Worm (Caenorhabditis elegans) whole organism, L4 larva: ENCODE measurements around the gene C23H5.11.

Experiments used
- D1046.2 ChIP-seq: fragments of 200-800 bp; sonication (Bioruptor generic); IDR thresholded peaks from 2 replicates; pipeline ENCODE4 v1.3.6; 2022; ENCODE audit warnings: missing genetic modification characterization, missing compliant biosample characterization
- F10B5.3 ChIP-seq: sonication (generic microtip); optimal IDR thresholded peaks from 2 replicates; lab custom pipeline; 2016; ENCODE audit warnings: mild to moderate bottlenecking, missing genetic modification characterization, missing compliant biosample characterization
- F26F4.8 ChIP-seq: fragments of 200-800 bp; sonication (Bioruptor generic); conservative IDR thresholded peaks from 2 replicates; pipeline ENCODE4 v1.3.6; 2022; ENCODE audit warnings: missing genetic modification characterization, missing compliant biosample characterization
- T20F7.1 ChIP-seq: fragments of 200-800 bp; sonication (Bioruptor generic); optimal IDR thresholded peaks from 2 replicates; lab custom pipeline; 2018; ENCODE audit warnings: mild to moderate bottlenecking, missing genetic modification characterization, missing compliant biosample characterization
- Y48G9A.11 ChIP-seq: fragments of 200-800 bp; sonication (Bioruptor generic); IDR thresholded peaks from 2 replicates; pipeline ENCODE4 v1.3.6; 2022; ENCODE audit warnings: missing genetic modification reagents, missing genetic modification characterization, missing compliant biosample characterization
- Y75B8A.6 ChIP-seq: fragments of 200-800 bp; sonication (Bioruptor generic); IDR thresholded peaks from 2 replicates; pipeline ENCODE4 v1.3.6; 2022; ENCODE audit warnings: missing genetic modification reagents, missing genetic modification characterization, missing compliant biosample characterization
- ZK337.2 ChIP-seq: fragments of 200-800 bp; sonication (Bioruptor generic); IDR thresholded peaks from 2 replicates; pipeline ENCODE4 v1.3.6; 2022; ENCODE audit warnings: missing genetic modification reagents, missing genetic modification characterization, missing compliant biosample characterization
- aha-1 ChIP-seq: fragments of 150-350 bp; peaks from one replicate; lab custom pipeline; 2014; ENCODE audit warnings: missing biosample characterization, missing genetic modification characterization
- aly-2 ChIP-seq: sonication (generic microtip); optimal IDR thresholded peaks from 2 replicates; lab custom pipeline; 2018; ENCODE audit warnings: missing biosample characterization, missing genetic modification characterization
- ama-1 ChIP-seq: fragments of 150-350 bp; optimal IDR thresholded peaks from 2 replicates; lab custom pipeline; 2014; ENCODE audit warnings: inconsistent platforms, mixed read lengths
- arid-1 ChIP-seq: fragments of 200-800 bp; sonication (Bioruptor generic); conservative IDR thresholded peaks from 2 replicates; pipeline ENCODE4 v1.3.6; 2022; ENCODE audit warnings: missing genetic modification reagents, missing genetic modification characterization, missing compliant biosample characterization
- attf-4 ChIP-seq: sonication (generic microtip); optimal IDR thresholded peaks from 3 replicates; lab custom pipeline; 2017; ENCODE audit warnings: missing biosample characterization, missing genetic modification characterization
- ceh-28 ChIP-seq: fragments of 150-350 bp; optimal IDR thresholded peaks from 2 replicates; lab custom pipeline; 2014; ENCODE audit warnings: missing biosample characterization, missing genetic modification reagents, missing genetic modification characterization
- ceh-44 ChIP-seq: fragments of 200-800 bp; sonication (Bioruptor generic); IDR thresholded peaks from 2 replicates; pipeline ENCODE4 v1.3.6; 2022; ENCODE audit warnings: missing genetic modification reagents, missing genetic modification characterization, missing compliant biosample characterization
- ces-1 ChIP-seq: fragments of 150-350 bp; sonication (generic microtip); optimal IDR thresholded peaks from 4 replicates; lab custom pipeline; 2014; ENCODE audit warnings: missing biosample characterization, missing genetic modification reagents, missing genetic modification characterization
- daf-19 ChIP-seq: fragments of 200-800 bp; sonication (Bioruptor generic); conservative IDR thresholded peaks from 2 replicates; pipeline ENCODE4 v1.3.6; 2022; ENCODE audit warnings: missing genetic modification characterization, missing compliant biosample characterization
- daf-8 ChIP-seq: fragments of 200-800 bp; sonication (Bioruptor generic); IDR thresholded peaks from 2 replicates; pipeline ENCODE4 v1.3.6; 2022; ENCODE audit warnings: missing genetic modification characterization, missing compliant biosample characterization
- dmd-6 ChIP-seq: fragments of 200-800 bp; sonication (Bioruptor generic); IDR thresholded peaks from 2 replicates; pipeline ENCODE4 v1.3.6; 2022; ENCODE audit warnings: missing genetic modification reagents, missing genetic modification characterization, missing compliant biosample characterization
- dmd-9 ChIP-seq: fragments of 200-800 bp; sonication (Bioruptor generic); IDR thresholded peaks from 2 replicates; pipeline ENCODE4 v1.3.6; 2022; ENCODE audit warnings: missing genetic modification reagents, missing genetic modification characterization, missing compliant biosample characterization
- dpl-1 ChIP-seq: fragments of 150-350 bp; optimal IDR thresholded peaks from 2 replicates; lab custom pipeline; 2014; ENCODE audit warnings: missing biosample characterization, missing genetic modification reagents, missing genetic modification characterization
- duxl-1 ChIP-seq: sonication (generic microtip); optimal IDR thresholded peaks from 2 replicates; lab custom pipeline; 2016; ENCODE audit warnings: mild to moderate bottlenecking, missing genetic modification characterization, moderate library complexity, missing compliant biosample characterization; ENCODE audit not compliant: poor library complexity
- egl-27 ChIP-seq: sonication (generic microtip); optimal IDR thresholded peaks from 3 replicates; lab custom pipeline; 2017; ENCODE audit warnings: missing biosample characterization, missing genetic modification reagents, missing genetic modification characterization
- egl-43 ChIP-seq: fragments of 200-800 bp; sonication (Bioruptor generic); IDR thresholded peaks from 2 replicates; pipeline ENCODE4 v1.3.6; 2022; ENCODE audit warnings: missing genetic modification reagents, missing genetic modification characterization, missing compliant biosample characterization
- gei-8 ChIP-seq: fragments of 200-800 bp; sonication (Bioruptor generic); optimal IDR thresholded peaks from 2 replicates; lab custom pipeline; 2018; ENCODE audit warnings: mild to moderate bottlenecking, missing genetic modification characterization, missing compliant biosample characterization
- hlh-11 ChIP-seq: fragments of 200-800 bp; sonication (Bioruptor generic); optimal IDR thresholded peaks from 2 replicates; lab custom pipeline; 2018; ENCODE audit warnings: mild to moderate bottlenecking, missing genetic modification characterization, missing compliant biosample characterization
- jun-1 ChIP-seq: fragments of 150-350 bp; optimal IDR thresholded peaks from 2 replicates; lab custom pipeline; 2014; ENCODE audit warnings: missing biosample characterization, missing genetic modification reagents, missing genetic modification characterization
- lim-7 ChIP-seq: fragments of 200-800 bp; sonication (Bioruptor generic); IDR thresholded peaks from 2 replicates; pipeline ENCODE4 v1.3.6; 2022; ENCODE audit warnings: missing genetic modification characterization, missing compliant biosample characterization
- lin-29 ChIP-seq: fragments of 200-800 bp; sonication (Bioruptor generic); IDR thresholded peaks from 2 replicates; pipeline ENCODE4 v1.3.6; 2022; ENCODE audit warnings: missing genetic modification reagents, missing genetic modification characterization, missing compliant biosample characterization
- lin-39 ChIP-seq: fragments of 150-350 bp; optimal IDR thresholded peaks from 2 replicates; lab custom pipeline; 2014; ENCODE audit warnings: missing biosample characterization, missing genetic modification reagents, missing genetic modification characterization
- madf-5 ChIP-seq, 2 experiments: fragments of 200-800 bp; sonication (Bioruptor generic); IDR thresholded peaks; 2 replicates each; pipeline ENCODE4 v1.3.6; 2022; ENCODE audit warnings: missing compliant biosample characterization in 2 of 2, missing genetic modification characterization in 2 of 2
- madf-9 ChIP-seq: fragments of 200-800 bp; sonication (Bioruptor generic); conservative IDR thresholded peaks from 2 replicates; pipeline ENCODE4 v1.3.6; 2022; ENCODE audit warnings: missing genetic modification reagents, missing genetic modification characterization, missing compliant biosample characterization
- mdl-1 ChIP-seq, 2 experiments: fragments of 150-350 bp in 1 of 2; sonication (generic microtip) in 1 of 2; optimal IDR thresholded peaks; 2 replicates each; lab custom pipeline; 2014 to 2017; ENCODE audit warnings: missing biosample characterization in 2 of 2, missing genetic modification characterization in 2 of 2
- mep-1 ChIP-seq: fragments of 150-350 bp; sonication (generic microtip); optimal IDR thresholded peaks from 3 replicates; lab custom pipeline; 2014; ENCODE audit warnings: missing biosample characterization, missing genetic modification characterization
- nhr-10 ChIP-seq: fragments of 150-350 bp; optimal IDR thresholded peaks from 2 replicates; lab custom pipeline; 2014; ENCODE audit warnings: missing biosample characterization, missing genetic modification characterization
- nhr-111 ChIP-seq: fragments of 200-800 bp; sonication (Bioruptor generic); optimal IDR thresholded peaks from 2 replicates; lab custom pipeline; 2018; ENCODE audit warnings: mild to moderate bottlenecking, missing genetic modification characterization, missing compliant biosample characterization
- nhr-41 ChIP-seq: fragments of 200-800 bp; sonication (Bioruptor generic); IDR thresholded peaks from 2 replicates; pipeline ENCODE4 v1.3.6; 2022; ENCODE audit warnings: missing genetic modification reagents, missing genetic modification characterization, missing compliant biosample characterization
- nhr-42 ChIP-seq: fragments of 200-800 bp; sonication (Bioruptor generic); IDR thresholded peaks from 2 replicates; pipeline ENCODE4 v1.3.6; 2022; ENCODE audit warnings: missing genetic modification characterization, missing compliant biosample characterization
- nhr-76 ChIP-seq: fragments of 150-350 bp; optimal IDR thresholded peaks from 2 replicates; lab custom pipeline; 2014; ENCODE audit warnings: missing biosample characterization, missing genetic modification characterization
- php-3 ChIP-seq: fragments of 200-800 bp; sonication (Bioruptor generic); IDR thresholded peaks from 2 replicates; pipeline ENCODE4 v1.3.6; 2022; ENCODE audit warnings: missing genetic modification reagents, missing genetic modification characterization, missing compliant biosample characterization
- rbr-2 ChIP-seq: sonication (generic microtip); optimal IDR thresholded peaks from 2 replicates; lab custom pipeline; 2016; ENCODE audit warnings: missing genotype, missing genetic modification characterization, missing compliant biosample characterization
- sdz-12 ChIP-seq: fragments of 200-800 bp; sonication (Bioruptor generic); optimal IDR thresholded peaks from 2 replicates; lab custom pipeline; 2018; ENCODE audit warnings: mild to moderate bottlenecking, missing genetic modification characterization, missing compliant biosample characterization
- set-16 ChIP-seq: fragments of 200-800 bp; sonication (Bioruptor generic); IDR thresholded peaks from 2 replicates; pipeline ENCODE4 v1.3.6; 2022; ENCODE audit warnings: missing genetic modification reagents, missing genetic modification characterization, missing compliant biosample characterization
- skn-1 ChIP-seq: fragments of 150-350 bp; optimal IDR thresholded peaks from 2 replicates; lab custom pipeline; 2014; ENCODE audit warnings: missing biosample characterization, missing genetic modification characterization
- spr-1 ChIP-seq: sonication (generic microtip); optimal IDR thresholded peaks from 2 replicates; lab custom pipeline; 2016; ENCODE audit warnings: mild to moderate bottlenecking, missing genetic modification characterization, missing compliant biosample characterization
- unc-62 ChIP-seq, 3 experiments: fragments of 150-350 bp in 1 of 3; sonication (generic microtip); optimal IDR thresholded peaks in 2 of 3; peaks in 1 of 3; 1 replicate in 1 of 3; 2 replicates in 2 of 3; lab custom pipeline; 2014 to 2017; ENCODE audit warnings: missing biosample characterization in 3 of 3, missing genetic modification characterization in 3 of 3, missing genetic modification reagents in 3 of 3, missing genotype in 1 of 3
- zfp-3 ChIP-seq: fragments of 200-800 bp; sonication (Bioruptor generic); conservative IDR thresholded peaks from 2 replicates; pipeline ENCODE4 v1.3.6; 2022; ENCODE audit warnings: missing genetic modification reagents, missing genetic modification characterization, missing compliant biosample characterization
- ztf-11 ChIP-seq: fragments of 150-350 bp; optimal IDR thresholded peaks from 2 replicates; lab custom pipeline; 2014; ENCODE audit warnings: missing biosample characterization, missing genetic modification characterization

Gene C23H5.11

ce11 chrIV:2059011-2059410 lies 40.7 kb downstream of the C23H5.11 start, which contains the start of gene R05C11.2:
TSS of gene R05C11.2 (minus strand) at chrIV:2059111.
- peak in 1 of 2 experiments; percentile 15 for TF ChIP-seq unc-62 (GFP tag; optimal IDR thresholded peaks at IDR 0.05 in 1 of 2; lab: Kevin White, UChicago)
- TF ChIP-seq unc-62 (tag; optimal IDR thresholded peaks at IDR 0.05; lab: Kevin White, UChicago) = no peak
- no peak for TF ChIP-seq zfp-3 (GFP tag; lab: Robert Waterston, UW)

DNA sequence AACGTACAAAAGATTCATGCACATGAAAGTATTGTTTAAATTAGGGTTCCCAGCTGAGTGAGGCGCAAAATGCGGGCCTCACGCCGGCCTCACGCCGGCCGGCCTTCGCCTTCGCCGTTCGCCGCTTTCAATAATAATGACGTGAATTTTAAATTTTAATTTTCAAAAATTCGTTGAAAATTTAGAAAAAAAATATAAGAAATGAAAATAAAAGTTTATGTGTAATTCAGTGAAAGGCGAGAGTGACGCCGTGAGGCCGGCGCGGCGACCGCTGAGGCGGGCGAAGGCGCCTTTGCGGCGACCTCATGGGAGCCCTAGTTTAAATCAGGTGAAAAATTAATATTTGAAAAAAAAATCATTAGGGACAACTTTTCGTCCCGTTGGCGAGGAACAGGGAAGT lies 42.2 kb downstream of the C23H5.11 start:
- TF ChIP-seq nhr-111 (GFP tag; lab: Kevin White, UChicago) (peak; percentile 14), set-16 (peak; percentile 50), egl-27 (tag; lab: Kevin White, UChicago) (no peak)

- TF ChIP-seq ceh-44 (GFP tag; lab: Robert Waterston, UW) (no peak), dpl-1 (GFP tag; lab: Kevin White, UChicago) (no peak), spr-1 (tag; lab: Kevin White, UChicago) (no peak), ces-1 (peak; percentile 65), lin-39 (no peak), sdz-12 (no peak), arid-1 (GFP tag; lab: Robert Waterston, UW) (no peak), duxl-1 (no peak), madf-5 (GFP tag; IDR thresholded peaks at IDR 0.05; lab: Robert Waterston, UW) (no peak), T20F7.1 (GFP tag; lab: Kevin White, UChicago) (no peak), daf-19 (GFP tag; lab: Robert Waterston, UW) (no peak), ztf-11 (tag; lab: Kevin White, UChicago) (no peak), hlh-11 (tag; lab: Kevin White, UChicago) (peak; percentile 14), F26F4.8 (no peak), dmd-6 (peak; percentile 26; the same call in 1 of the 2 replicates), nhr-42 (GFP tag; lab: Robert Waterston, UW) (no peak), F10B5.3 (no peak), egl-43 (GFP tag; lab: Robert Waterston, UW) (no peak), ama-1 (lab: Kevin White, UChicago) (no peak), mep-1 (tag; lab: Kevin White, UChicago) (peak; percentile 23), Y75B8A.6 (no peak), gei-8 (GFP tag; lab: Kevin White, UChicago) (no peak), aha-1 (tag; lab: Kevin White, UChicago) (peak; percentile 21), rbr-2 (tag; lab: Kevin White, UChicago) (no peak), lim-7 (GFP tag; lab: Robert Waterston, UW) (no peak), ZK337.2 (no peak), D1046.2 (GFP tag; lab: Robert Waterston, UW) (no peak), zfp-3 (GFP tag; lab: Robert Waterston, UW) (no peak), nhr-76 (tag; lab: Kevin White, UChicago) (no peak), nhr-10 (no peak), aly-2 (tag; lab: Kevin White, UChicago) (no peak), madf-9 (GFP tag; lab: Robert Waterston, UW) (no peak), mdl-1 (tag; optimal IDR thresholded peaks at IDR 0.05; lab: Kevin White, UChicago) (peak in 1 of 2 experiments; percentile 11), skn-1 (tag; lab: Kevin White, UChicago) (no peak), dmd-9 (no peak), jun-1 (tag; lab: Kevin White, UChicago) (no peak), lin-29 (GFP tag; lab: Robert Waterston, UW) (no peak), ceh-28 (no peak), nhr-111 (GFP tag; lab: Kevin White, UChicago) (no peak), attf-4 (tag; lab: Kevin White, UChicago) (no peak), Y48G9A.11 (no peak), php-3 (GFP tag; lab: Robert Waterston, UW) (no peak), nhr-41 (GFP tag; lab: Robert Waterston, UW) (no peak), daf-8 (GFP tag; lab: Robert Waterston, UW) (no peak), unc-62 (GFP tag; optimal IDR thresholded peaks at IDR 0.05 in 1 of 2; lab: Kevin White, UChicago) (no peak), unc-62 (tag; optimal IDR thresholded peaks at IDR 0.05; lab: Kevin White, UChicago) (no peak)
These were observed 46.1 kb downstream of the C23H5.11 start for ce11 chrIV:2053591-2053990.
